Worm (Caenorhabditis elegans) whole organism, L1 larva: ENCODE results near the gene grk-1.

Experiments used
- ceh-88 ChIP-seq: fragments of 200-800 bp; sonication (Bioruptor generic); IDR thresholded peaks from 2 replicates; pipeline ENCODE4 v1.3.6; 2022; ENCODE audit warnings: missing genetic modification characterization, missing compliant biosample characterization
- ztf-11 ChIP-seq, 2 experiments: sonication (generic microtip); optimal IDR thresholded peaks; 2 replicates each; lab custom pipeline; 2016 to 2017; ENCODE audit warnings: missing genetic modification characterization in 2 of 2, missing biosample characterization in 1 of 2, missing compliant biosample characterization in 1 of 2

DNA sequence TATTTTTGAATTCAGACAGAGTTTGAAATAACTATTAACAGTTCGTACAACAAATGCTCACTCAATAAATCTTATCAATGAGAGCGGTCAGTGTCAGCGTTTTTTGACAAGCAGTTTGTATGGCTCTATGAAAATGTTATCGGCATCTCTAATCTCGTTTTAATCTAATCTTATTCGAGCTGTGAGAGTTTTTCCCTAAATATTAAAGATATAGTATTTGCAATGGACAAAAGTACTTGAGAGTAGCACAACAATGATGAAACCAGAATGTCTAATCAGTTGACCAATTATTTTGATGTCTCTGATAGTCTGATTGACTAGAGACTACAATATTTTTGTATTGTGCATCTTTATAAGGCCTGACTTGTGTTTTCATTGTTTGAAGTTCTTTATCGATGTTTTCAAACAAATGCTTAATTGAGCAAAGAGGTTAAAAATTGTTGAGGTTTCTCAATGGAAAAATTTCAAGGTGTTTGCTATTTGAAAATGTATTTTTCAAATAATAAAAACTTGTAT lies 14.1 kb downstream of the grk-1 start, which contains the start of gene F19C6.5:
- TF ChIP-seq ztf-11 (tag; optimal IDR thresholded peaks at IDR 0.05; lab: Kevin White, UChicago) (no peak), ceh-88 (GFP tag; lab: Robert Waterston, UW) (no peak)
